Worm (Caenorhabditis elegans) whole organism, L4/young adult: ENCODE data around the gene Y53G8AR.6.

Experiments used
- W03F9.2 ChIP-seq: fragments of 150-350 bp; optimal IDR thresholded peaks from 2 replicates; lab custom pipeline; 2014; ENCODE audit warnings: missing biosample characterization, missing genetic modification characterization
- dao-5 ChIP-seq: sonication (generic microtip); optimal IDR thresholded peaks from 2 replicates; lab custom pipeline; 2016; ENCODE audit warnings: missing genotype, missing genetic modification characterization, moderate library complexity, missing compliant biosample characterization
- him-1 ChIP-seq: sonication (generic microtip); optimal IDR thresholded peaks from 2 replicates; lab custom pipeline; 2016; ENCODE audit warnings: missing genotype, missing genetic modification reagents, missing genetic modification characterization, missing compliant biosample characterization

DNA sequence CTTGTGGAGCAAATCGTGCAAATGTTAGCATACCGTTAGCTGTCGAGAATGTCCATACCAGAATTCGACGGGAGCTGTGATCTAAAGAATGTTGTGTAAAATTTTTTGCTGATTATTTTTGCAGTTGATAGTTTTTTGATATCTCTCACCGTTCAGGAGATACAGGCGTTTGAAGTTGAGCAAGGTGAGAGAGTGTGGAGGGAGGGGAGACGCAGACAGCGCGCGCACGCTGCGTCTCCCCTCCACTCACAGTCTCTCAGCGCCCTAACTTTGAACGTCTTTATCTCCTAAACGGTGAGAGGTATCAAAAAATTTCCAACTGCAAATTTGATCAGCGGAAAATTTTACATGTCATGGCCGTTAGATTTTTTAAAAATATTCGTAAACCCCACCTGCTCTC is 39.5 kb upstream of the Y53G8AR.6 start:
- TF ChIP-seq him-1 (no peak), dao-5 (tag; lab: Kevin White, UChicago) (no peak), W03F9.2 (no peak)
